Worm (Caenorhabditis elegans) whole organism, young adult: ENCODE measurements around the gene inpp-1.

ENCODE experiments used
- F52B5.7 ChIP-seq: sonication (generic microtip); optimal IDR thresholded peaks from 2 replicates; lab custom pipeline; 2016; ENCODE audit warnings: mild to moderate bottlenecking, missing genetic modification characterization, missing compliant biosample characterization
- T07F8.4 ChIP-seq: sonication (generic microtip); optimal IDR thresholded peaks from 2 replicates; lab custom pipeline; 2016; ENCODE audit warnings: mild to moderate bottlenecking, missing genetic modification characterization, moderate library complexity, missing compliant biosample characterization
- T26A5.8 ChIP-seq: sonication (generic microtip); optimal IDR thresholded peaks from 2 replicates; lab custom pipeline; 2016; ENCODE audit warnings: missing genetic modification characterization, missing compliant biosample characterization
- akir-1 ChIP-seq: fragments of 200-800 bp; sonication (Bioruptor generic); optimal IDR thresholded peaks from 2 replicates; lab custom pipeline; 2018; ENCODE audit warnings: mild to moderate bottlenecking, missing genetic modification characterization, moderate library complexity, missing compliant biosample characterization
- ceh-91 ChIP-seq: fragments of 200-800 bp; sonication (Bioruptor generic); IDR thresholded peaks from 2 replicates; pipeline ENCODE4 v1.3.6; 2022; ENCODE audit warnings: missing genetic modification reagents, missing genetic modification characterization, missing compliant biosample characterization
- ets-4 ChIP-seq: fragments of 200-800 bp; sonication (Bioruptor generic); optimal IDR thresholded peaks from 2 replicates; lab custom pipeline; 2018; ENCODE audit warnings: mild to moderate bottlenecking, missing genetic modification characterization, missing compliant biosample characterization
- lsy-27 ChIP-seq: sonication (generic microtip); optimal IDR thresholded peaks from 2 replicates; lab custom pipeline; 2017; ENCODE audit warnings: missing genetic modification characterization, mild to moderate bottlenecking, missing compliant biosample characterization, antibody characterized with exemption, missing genotype, borderline replicate concordance; ENCODE audit not compliant: insufficient read depth
- snpc-1.1 ChIP-seq: sonication (generic microtip); optimal IDR thresholded peaks from 2 replicates; lab custom pipeline; 2017; ENCODE audit warnings: missing genetic modification characterization, mild to moderate bottlenecking, missing compliant biosample characterization, antibody characterized with exemption, moderate library complexity, missing genotype, missing genetic modification reagents; ENCODE audit not compliant: insufficient read depth
- unc-130 ChIP-seq: sonication (generic microtip); optimal IDR thresholded peaks from 2 replicates; lab custom pipeline; 2016; ENCODE audit warnings: missing genetic modification reagents, missing genetic modification characterization, missing compliant biosample characterization
- unc-62 ChIP-seq: fragments of 150-350 bp; optimal IDR thresholded peaks from 2 replicates; lab custom pipeline; 2014; ENCODE audit warnings: missing biosample characterization, missing genetic modification reagents, missing genetic modification characterization
- zfh-2 ChIP-seq: fragments of 200-800 bp; sonication (Bioruptor generic); conservative IDR thresholded peaks from 2 replicates; pipeline ENCODE4 v1.3.6; 2022; ENCODE audit warnings: missing genetic modification reagents, missing genetic modification characterization, missing compliant biosample characterization

DNA sequence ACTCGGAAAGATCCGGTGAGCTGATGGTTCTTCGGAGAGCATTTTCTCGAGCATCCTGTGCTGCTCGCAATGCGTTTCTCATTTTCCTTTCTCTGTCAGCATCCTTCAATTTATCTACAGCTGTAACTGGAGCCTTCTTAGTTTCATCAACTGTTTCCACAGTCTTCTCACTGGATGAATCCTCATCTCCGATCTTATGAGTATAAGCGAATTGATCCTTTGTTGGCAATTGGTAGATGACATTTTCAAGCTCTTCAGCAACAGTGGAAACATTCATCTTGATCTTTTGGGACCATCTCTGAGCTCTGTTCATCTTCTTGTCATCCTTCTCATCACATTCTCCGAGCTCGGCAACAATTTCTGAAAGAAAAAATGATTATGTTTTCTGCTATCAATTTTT, 5.6 kb upstream of the inpp-1 start:
- no peak for TF ChIP-seq F52B5.7 (tag; lab: Kevin White, UChicago)
- no peak for TF ChIP-seq unc-62 (GFP tag; lab: Kevin White, UChicago)
- no peak for TF ChIP-seq ceh-91
- no peak for TF ChIP-seq akir-1 (GFP tag; lab: Kevin White, UChicago)
- TF ChIP-seq ets-4 (GFP tag; lab: Kevin White, UChicago) = no peak
- TF ChIP-seq zfh-2 (GFP tag; lab: Robert Waterston, UW) = no peak
- no peak for TF ChIP-seq T26A5.8 (tag; lab: Kevin White, UChicago)
- no peak for TF ChIP-seq T07F8.4
- TF ChIP-seq unc-130 (GFP tag; lab: Kevin White, UChicago) = no peak
- no peak for TF ChIP-seq snpc-1.1 (tag; lab: Kevin White, UChicago)
- TF ChIP-seq lsy-27 (tag; lab: Kevin White, UChicago) = no peak
